Fruit fly (Drosophila melanogaster) whole organism, embryonic: Measurements from ENCODE around the gene CG32428.

Experiments used
- Atf3 ChIP-seq: fragments of 200-800 bp; sonication (Bioruptor generic); optimal IDR thresholded peaks from 3 replicates; lab custom pipeline; 2016; ENCODE audit warnings: missing biosample characterization, missing genetic modification characterization
- Bgb ChIP-seq: fragments of 200-800 bp; sonication (Bioruptor generic); IDR thresholded peaks from 2 replicates; pipeline ENCODE4 v1.3.6; 2022; ENCODE audit warnings: missing biosample characterization, missing genetic modification characterization; ENCODE audit not compliant: partially characterized antibody
- CG10147 ChIP-seq: fragments of 200-800 bp; sonication (Bioruptor generic); optimal IDR thresholded peaks from 2 replicates; lab custom pipeline; 2019; ENCODE audit warnings: missing biosample characterization, mild to moderate bottlenecking, missing genetic modification characterization, moderate library complexity
- CG10654 ChIP-seq: fragments of 200-800 bp; sonication (Bioruptor generic); optimal IDR thresholded peaks from 2 replicates; lab custom pipeline; 2016; ENCODE audit warnings: missing biosample characterization, missing genetic modification characterization
- CG10959 ChIP-seq: fragments of 200-800 bp; sonication (Bioruptor generic); IDR thresholded peaks from 2 replicates; pipeline ENCODE4 v1.3.6; 2022; ENCODE audit warnings: missing biosample characterization, missing genetic modification characterization
- CG10979 ChIP-seq: fragments of 200-800 bp; sonication (Bioruptor generic); optimal IDR thresholded peaks from 2 replicates; lab custom pipeline; 2018; ENCODE audit warnings: missing biosample characterization, mild to moderate bottlenecking, missing genetic modification characterization, moderate library complexity
- CG11247 ChIP-seq: fragments of 200-800 bp; sonication (Bioruptor generic); IDR thresholded peaks from 2 replicates; pipeline ENCODE4 v1.3.6; 2022; ENCODE audit warnings: missing biosample characterization, missing genetic modification characterization
- CG11695 ChIP-seq: fragments of 200-800 bp; sonication (Bioruptor generic); IDR thresholded peaks from 3 replicates; pipeline ENCODE4 v1.3.6; 2022; ENCODE audit warnings: missing biosample characterization, missing genetic modification characterization
- CG12071 ChIP-seq: fragments of 200-800 bp; sonication (Bioruptor generic); optimal IDR thresholded peaks from 3 replicates; lab custom pipeline; 2018; ENCODE audit warnings: missing biosample characterization, mild to moderate bottlenecking, missing genetic modification characterization
- CG12659 ChIP-seq: fragments of 200-800 bp; sonication (Bioruptor generic); optimal IDR thresholded peaks from 3 replicates; lab custom pipeline; 2017; ENCODE audit warnings: mild to moderate bottlenecking, missing biosample characterization, missing genetic modification reagents, missing genetic modification characterization
- CG14667 ChIP-seq: fragments of 200-800 bp; sonication (Bioruptor generic); IDR thresholded peaks from 2 replicates; pipeline ENCODE4 v1.3.6; 2022; ENCODE audit warnings: missing biosample characterization, missing genetic modification characterization
- CG15479 ChIP-seq: fragments of 200-800 bp; sonication (Bioruptor generic); optimal IDR thresholded peaks from 3 replicates; lab custom pipeline; 2019; ENCODE audit warnings: missing biosample characterization, mild to moderate bottlenecking, missing genetic modification characterization, moderate library complexity
- CG17328 ChIP-seq: fragments of 200-800 bp; sonication (Bioruptor generic); IDR thresholded peaks from 2 replicates; pipeline ENCODE4 v1.3.6; 2022; ENCODE audit warnings: missing biosample characterization, missing genetic modification characterization
- CG17359 ChIP-seq: fragments of 200-800 bp; sonication (Bioruptor generic); optimal IDR thresholded peaks from 3 replicates; lab custom pipeline; 2018; ENCODE audit warnings: missing biosample characterization, mild to moderate bottlenecking, missing genetic modification characterization, moderate library complexity
- CG17568 ChIP-seq: fragments of 200-800 bp; sonication (Bioruptor generic); optimal IDR thresholded peaks from 2 replicates; lab custom pipeline; 2018; ENCODE audit warnings: missing biosample characterization, mild to moderate bottlenecking, missing genetic modification characterization, moderate library complexity
- CG2202 ChIP-seq: fragments of 200-800 bp; sonication (Bioruptor generic); optimal IDR thresholded peaks from 2 replicates; lab custom pipeline; 2018; ENCODE audit warnings: missing biosample characterization, mild to moderate bottlenecking, missing genetic modification characterization
- CG6175 ChIP-seq: fragments of 200-800 bp; sonication (Bioruptor generic); IDR thresholded peaks from 3 replicates; pipeline ENCODE4 v1.3.6; 2022; ENCODE audit warnings: missing biosample characterization, missing genetic modification characterization
- CG6791 ChIP-seq: fragments of 200-800 bp; sonication (Bioruptor generic); IDR thresholded peaks from 3 replicates; pipeline ENCODE4 v1.3.6; 2022; ENCODE audit warnings: missing biosample characterization, missing genetic modification characterization; ENCODE audit not compliant: partially characterized antibody
- CG6813 ChIP-seq: fragments of 200-800 bp; sonication (Bioruptor generic); optimal IDR thresholded peaks from 2 replicates; lab custom pipeline; 2017; ENCODE audit warnings: missing biosample characterization, missing genetic modification characterization, mild to moderate bottlenecking, moderate library complexity, missing genetic modification reagents
- CG8281 ChIP-seq: fragments of 200-800 bp; sonication (Bioruptor generic); optimal IDR thresholded peaks from 2 replicates; lab custom pipeline; 2018; ENCODE audit warnings: missing biosample characterization, mild to moderate bottlenecking, missing genetic modification characterization, moderate library complexity
- CG9215 ChIP-seq: fragments of 200-800 bp; sonication (Bioruptor generic); IDR thresholded peaks from 2 replicates; pipeline ENCODE4 v1.3.6; 2022; ENCODE audit warnings: missing biosample characterization, missing genetic modification characterization
- CG9727 ChIP-seq: fragments of 200-800 bp; sonication (Bioruptor generic); optimal IDR thresholded peaks from 3 replicates; lab custom pipeline; 2017; ENCODE audit warnings: missing biosample characterization, mild to moderate bottlenecking, missing genetic modification characterization
- Dek ChIP-seq: fragments of 200-800 bp; sonication (Bioruptor generic); optimal IDR thresholded peaks from 3 replicates; lab custom pipeline; 2019; ENCODE audit warnings: missing biosample characterization, mild to moderate bottlenecking, missing genetic modification characterization, moderate library complexity
- Elba2 ChIP-seq: fragments of 200-800 bp; sonication (Bioruptor generic); optimal IDR thresholded peaks from 3 replicates; lab custom pipeline; 2016; ENCODE audit warnings: missing biosample characterization, missing genetic modification characterization
- Fer3 ChIP-seq: fragments of 200-800 bp; sonication (Bioruptor generic); optimal IDR thresholded peaks from 2 replicates; lab custom pipeline; 2018; ENCODE audit warnings: missing biosample characterization, mild to moderate bottlenecking, missing genetic modification characterization, moderate library complexity
- Hey ChIP-seq: fragments of 200-800 bp; sonication (Bioruptor generic); optimal IDR thresholded peaks from 3 replicates; lab custom pipeline; 2018; ENCODE audit warnings: missing biosample characterization, mild to moderate bottlenecking, missing genetic modification characterization
- Hmr ChIP-seq: fragments of 200-800 bp; sonication (Bioruptor generic); optimal IDR thresholded peaks from 3 replicates; lab custom pipeline; 2017; ENCODE audit warnings: mild to moderate bottlenecking, missing biosample characterization, missing genetic modification reagents, missing genetic modification characterization
- Oaz ChIP-seq: fragments of 200-800 bp; sonication (Bioruptor generic); IDR thresholded peaks from 2 replicates; pipeline ENCODE4 v1.3.6; 2022; ENCODE audit warnings: missing biosample characterization, missing genetic modification characterization
- Rx ChIP-seq: fragments of 200-800 bp; sonication (Bioruptor generic); IDR thresholded peaks from 2 replicates; pipeline ENCODE4 v1.3.6; 2022; ENCODE audit warnings: missing biosample characterization, missing genetic modification characterization
- Spps ChIP-seq: fragments of 200-800 bp; sonication (Bioruptor generic); optimal IDR thresholded peaks from 2 replicates; lab custom pipeline; 2018; ENCODE audit warnings: missing biosample characterization, mild to moderate bottlenecking, missing genetic modification characterization
- Usf ChIP-seq: fragments of 200-800 bp; sonication (Bioruptor generic); optimal IDR thresholded peaks from 2 replicates; lab custom pipeline; 2017; ENCODE audit warnings: missing genotype, missing biosample characterization, missing genetic modification characterization
- chinmo ChIP-seq: fragments of 200-800 bp; sonication (Bioruptor generic); IDR thresholded peaks from 4 replicates; pipeline ENCODE4 v1.3.6; 2022; ENCODE audit warnings: missing biosample characterization, missing genetic modification characterization; ENCODE audit not compliant: partially characterized antibody
- chm ChIP-seq: fragments of 200-800 bp; sonication (Bioruptor generic); IDR thresholded peaks from 2 replicates; pipeline ENCODE4 v1.3.6; 2022; ENCODE audit warnings: missing biosample characterization, missing genetic modification characterization
- eve ChIP-seq, 2 experiments: fragments of >200 bp; optimal IDR thresholded peaks; 2 replicates each; lab custom pipeline; 2017; ENCODE audit warnings: missing biosample characterization in 2 of 2, missing genetic modification characterization in 2 of 2
- fd3F ChIP-seq: fragments of 200-800 bp; sonication (Bioruptor generic); optimal IDR thresholded peaks from 2 replicates; lab custom pipeline; 2018; ENCODE audit warnings: missing biosample characterization, mild to moderate bottlenecking, missing genetic modification characterization, moderate library complexity
- grau ChIP-seq: fragments of 200-800 bp; optimal IDR thresholded peaks from 3 replicates; lab custom pipeline; 2019; ENCODE audit warnings: missing biosample characterization, mild to moderate bottlenecking, missing genetic modification characterization, moderate library complexity
- kay ChIP-seq: fragments of 200-800 bp; sonication (Bioruptor generic); optimal IDR thresholded peaks from 2 replicates; lab custom pipeline; 2016; ENCODE audit warnings: missing biosample characterization, missing genetic modification characterization
- lola ChIP-seq, 3 experiments: fragments of >200 bp in 2 of 3; fragments of 200-800 bp in 1 of 3; sonication (Bioruptor generic) in 1 of 3; optimal IDR thresholded peaks; 2 replicates each; lab custom pipeline; 2017 to 2019; ENCODE audit warnings: missing biosample characterization in 3 of 3, missing genetic modification characterization in 3 of 3, mild to moderate bottlenecking in 1 of 3, moderate library complexity in 1 of 3
- nau ChIP-seq: fragments of 200-800 bp; sonication (Bioruptor generic); optimal IDR thresholded peaks from 3 replicates; lab custom pipeline; 2017; ENCODE audit warnings: missing biosample characterization, mild to moderate bottlenecking, missing genetic modification characterization, missing genetic modification reagents
- org-1 ChIP-seq: fragments of 200-800 bp; sonication (Bioruptor generic); optimal IDR thresholded peaks from 2 replicates; lab custom pipeline; 2017; ENCODE audit warnings: missing biosample characterization, missing genetic modification characterization
- pb ChIP-seq: fragments of 200-800 bp; sonication (Bioruptor generic); optimal IDR thresholded peaks from 3 replicates; lab custom pipeline; 2016; ENCODE audit warnings: missing biosample characterization, missing genetic modification characterization
- rib ChIP-seq: fragments of 200-800 bp; sonication (Bioruptor generic); IDR thresholded peaks from 2 replicates; pipeline ENCODE4 v1.3.6; 2022; ENCODE audit warnings: missing biosample characterization, missing genetic modification characterization
- sens ChIP-seq: fragments of 200-800 bp; sonication (Bioruptor generic); peaks from one replicate; lab custom pipeline; 2016; ENCODE audit warnings: missing biosample characterization, missing genetic modification characterization
- ssp ChIP-seq: fragments of 200-800 bp; sonication (Bioruptor generic); IDR thresholded peaks from 2 replicates; pipeline ENCODE4 v1.3.6; 2022; ENCODE audit warnings: missing biosample characterization, missing genetic modification characterization
- sug ChIP-seq: fragments of 200-800 bp; optimal IDR thresholded peaks from 2 replicates; lab custom pipeline; 2019; ENCODE audit warnings: missing biosample characterization, mild to moderate bottlenecking, missing genetic modification characterization, moderate library complexity
- tgo ChIP-seq: fragments of 200-800 bp; sonication (Bioruptor generic); IDR thresholded peaks from 3 replicates; pipeline ENCODE4 v1.3.6; 2022; ENCODE audit warnings: missing biosample characterization, missing genetic modification characterization
- trem ChIP-seq: fragments of 200-800 bp; optimal IDR thresholded peaks from 3 replicates; lab custom pipeline; 2019; ENCODE audit warnings: missing biosample characterization, mild to moderate bottlenecking, missing genetic modification characterization, moderate library complexity
- wdn ChIP-seq: fragments of 200-800 bp; sonication (Bioruptor generic); IDR thresholded peaks from 2 replicates; pipeline ENCODE4 v1.3.6; 2022; ENCODE audit warnings: missing biosample characterization, missing genetic modification characterization
- wek ChIP-seq: fragments of 200-800 bp; sonication (Bioruptor generic); optimal IDR thresholded peaks from 3 replicates; lab custom pipeline; 2018; ENCODE audit warnings: missing biosample characterization, mild to moderate bottlenecking, missing genetic modification characterization, moderate library complexity
- z ChIP-seq: fragments of 200-800 bp; sonication (Bioruptor generic); IDR thresholded peaks from 3 replicates; pipeline ENCODE4 v1.3.6; 2022; ENCODE audit warnings: missing biosample characterization, missing genetic modification characterization

Gene CG32428

DNA sequence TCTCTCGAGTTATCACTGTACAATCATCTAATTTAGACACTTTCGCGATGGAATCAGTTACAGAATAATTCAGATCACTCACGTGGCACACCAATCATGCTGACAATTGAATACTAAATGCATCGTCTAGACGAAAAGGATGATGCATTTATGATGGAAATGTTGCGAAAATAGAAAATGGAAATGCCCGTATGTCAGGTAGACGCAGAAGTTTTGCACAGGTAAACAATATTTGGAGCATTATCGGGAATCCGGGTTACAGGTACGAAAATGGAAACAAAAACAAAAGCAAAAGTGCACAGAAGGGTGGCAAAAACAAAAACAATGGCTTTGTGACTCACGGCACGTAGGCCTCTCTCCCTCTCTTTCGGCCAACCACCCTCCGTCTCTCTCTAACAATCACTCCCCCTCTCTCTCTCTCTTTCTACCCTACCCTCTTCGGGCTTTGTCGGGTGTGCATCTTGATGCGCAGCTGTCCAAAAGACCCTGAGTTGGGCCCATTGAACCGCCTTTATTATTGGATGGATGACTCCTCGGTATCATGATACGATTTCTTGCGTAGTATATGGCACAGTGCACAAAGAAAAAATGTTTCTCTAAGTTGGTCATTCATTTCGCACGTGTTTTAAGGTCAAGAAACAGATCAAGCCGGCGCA, 43.8 kb upstream of the CG32428 start (continued):
- no peak for TF ChIP-seq Atf3 (GFP tag; lab: Kevin White, UChicago)
- no peak for TF ChIP-seq wdn (GFP tag; lab: Robert Waterston, UW)
- no peak for TF ChIP-seq Usf
- TF ChIP-seq lola (GFP tag; optimal IDR thresholded peaks at IDR 0.05; lab: Kevin White, UChicago): no peak
- TF ChIP-seq z (GFP tag; lab: Robert Waterston, UW): no peak
- TF ChIP-seq CG10979 (tag; lab: Kevin White, UChicago): no peak
- no peak for TF ChIP-seq CG12659 (GFP tag; lab: Kevin White, UChicago)
- no peak for TF ChIP-seq chinmo (GFP tag; lab: Robert Waterston, UW)
- TF ChIP-seq CG2202 (tag; lab: Kevin White, UChicago): no peak
- no peak for TF ChIP-seq trem (tag; lab: Kevin White, UChicago)
- TF ChIP-seq Rx: no peak
- TF ChIP-seq Fer3 (tag; lab: Kevin White, UChicago): no peak
- TF ChIP-seq wek (GFP tag; lab: Kevin White, UChicago): no peak
- peak; percentile 73 for TF ChIP-seq kay
- peak; percentile 45; the same call in 1 of the 2 replicates for TF ChIP-seq rib
- no peak for TF ChIP-seq pb (GFP tag; lab: Kevin White, UChicago)
- no peak for TF ChIP-seq CG6175 (GFP tag; lab: Robert Waterston, UW)
- TF ChIP-seq fd3F (GFP tag; lab: Kevin White, UChicago): no peak
- no peak for TF ChIP-seq CG10654 (GFP tag; lab: Kevin White, UChicago)
- no peak for TF ChIP-seq Bgb (GFP tag; lab: Robert Waterston, UW)
- no peak for TF ChIP-seq CG6813 (GFP tag; lab: Kevin White, UChicago)
- no peak for TF ChIP-seq CG10959 (GFP tag; lab: Robert Waterston, UW)
- no peak for TF ChIP-seq CG11247 (GFP tag; lab: Robert Waterston, UW)
- no peak for TF ChIP-seq CG14667 (GFP tag; lab: Robert Waterston, UW)
- no peak for TF ChIP-seq CG17359 (tag; lab: Kevin White, UChicago)
- TF ChIP-seq CG17568: no peak
- no peak for TF ChIP-seq Dek (tag; lab: Kevin White, UChicago)
- TF ChIP-seq eve (GFP tag; optimal IDR thresholded peaks at IDR 0.05; lab: Kevin White, UChicago): no peak
- no peak for TF ChIP-seq Hey (tag; lab: Kevin White, UChicago)
- no peak for TF ChIP-seq org-1 (GFP tag; lab: Kevin White, UChicago)
- no peak for TF ChIP-seq Oaz (GFP tag; lab: Robert Waterston, UW)
- TF ChIP-seq chm: no peak
- TF ChIP-seq tgo: no peak
- TF ChIP-seq Elba2 (GFP tag; lab: Kevin White, UChicago): no peak
- no peak for TF ChIP-seq CG11695 (GFP tag; lab: Robert Waterston, UW)
- TF ChIP-seq CG10147 (GFP tag; lab: Kevin White, UChicago): no peak
- peak; percentile 43; the same call in 1 of the 3 replicates for TF ChIP-seq CG6791
- no peak for TF ChIP-seq Spps (tag; lab: Kevin White, UChicago)
- no peak for TF ChIP-seq CG8281 (tag; lab: Kevin White, UChicago)
- no peak for TF ChIP-seq sug
- TF ChIP-seq CG9727: no peak
- TF ChIP-seq CG15479 (GFP tag; lab: Kevin White, UChicago): peak; percentile 96
- TF ChIP-seq grau (tag; lab: Kevin White, UChicago): no peak
- TF ChIP-seq nau: no peak
- peak; percentile 31 for TF ChIP-seq CG12071 (GFP tag; lab: Kevin White, UChicago)
- TF ChIP-seq ssp (GFP tag; lab: Robert Waterston, UW): no peak
- TF ChIP-seq Hmr: no peak
- TF ChIP-seq sens (GFP tag; lab: Kevin White, UChicago): peak; percentile 64
- TF ChIP-seq CG17328 (GFP tag; lab: Robert Waterston, UW): no peak
- TF ChIP-seq CG9215 (GFP tag; lab: Robert Waterston, UW): no peak
